Worm (Caenorhabditis elegans): ENCODE results near the gene str-243.

- TF ChIP-seq lsy-2 (tag; optimal IDR thresholded peaks at IDR 0.05): no peak
- no peak for TF ChIP-seq nhr-237 (tag; optimal IDR thresholded peaks at IDR 0.05)
- TF ChIP-seq nhr-76 (tag; optimal IDR thresholded peaks at IDR 0.05): no peak
- TF ChIP-seq ceh-83 (GFP tag; optimal IDR thresholded peaks at IDR 0.05): no peak
- TF ChIP-seq zip-8 (tag; optimal IDR thresholded peaks at IDR 0.05): no peak
These were observed 47.3 kb downstream of the str-243 start for ce11 chrV:1569750-1570419.

Measured in whole organism, mixed stage, embryonic.